Fruit fly (Drosophila melanogaster) whole organism, prepupa: ENCODE data around the gene CG10681.
A peak's percentile ranks its signal among the peaks of the same experiment; 100 is the strongest.

Experiments
- Blimp-1 ChIP-seq: fragments of 200-800 bp; sonication (Bioruptor generic); optimal IDR thresholded peaks from 3 replicates; lab custom pipeline; 2017; ENCODE audit warnings: missing biosample characterization, missing genetic modification characterization, mild to moderate bottlenecking, moderate library complexity, missing genetic modification reagents
- CG10669 ChIP-seq: fragments of 200-800 bp; sonication (Bioruptor generic); optimal IDR thresholded peaks from 3 replicates; lab custom pipeline; 2018; ENCODE audit warnings: missing biosample characterization, mild to moderate bottlenecking, missing genetic modification characterization, moderate library complexity
- CG11294 ChIP-seq: fragments of 200-800 bp; sonication (Bioruptor generic); IDR thresholded peaks from 2 replicates; pipeline ENCODE4 v1.3.6; 2022; ENCODE audit warnings: missing biosample characterization, missing genetic modification characterization
- CG11762 ChIP-seq: fragments of 200-800 bp; sonication (Bioruptor generic); optimal IDR thresholded peaks from 3 replicates; lab custom pipeline; 2016; ENCODE audit warnings: missing biosample characterization, missing genetic modification characterization; ENCODE audit not compliant: insufficient read depth
- CG11902 ChIP-seq: fragments of 200-800 bp; sonication (Bioruptor generic); optimal IDR thresholded peaks from 3 replicates; lab custom pipeline; 2016; ENCODE audit warnings: missing biosample characterization, missing genetic modification characterization
- CG15336 ChIP-seq: fragments of 200-800 bp; sonication (Bioruptor generic); IDR thresholded peaks from 2 replicates; pipeline ENCODE4 v1.3.6; 2022; ENCODE audit warnings: missing biosample characterization, missing genetic modification characterization
- CG1621 ChIP-seq: fragments of 200-800 bp; sonication (Bioruptor generic); optimal IDR thresholded peaks from 3 replicates; lab custom pipeline; 2018; ENCODE audit warnings: missing biosample characterization, mild to moderate bottlenecking, missing genetic modification characterization
- CG16779 ChIP-seq: fragments of 200-800 bp; sonication (Bioruptor generic); optimal IDR thresholded peaks from 3 replicates; lab custom pipeline; 2017; ENCODE audit warnings: missing biosample characterization, mild to moderate bottlenecking, missing genetic modification characterization
- CG3032 ChIP-seq: fragments of 200-800 bp; optimal IDR thresholded peaks from 2 replicates; lab custom pipeline; 2019; ENCODE audit warnings: missing biosample characterization, mild to moderate bottlenecking, missing genetic modification characterization, moderate library complexity
- CG31627 ChIP-seq: fragments of 200-800 bp; sonication (Bioruptor generic); optimal IDR thresholded peaks from 3 replicates; lab custom pipeline; 2016; ENCODE audit warnings: missing biosample characterization, missing genetic modification characterization
- CG32006 ChIP-seq: fragments of 200-800 bp; sonication (Bioruptor generic); optimal IDR thresholded peaks from 3 replicates; lab custom pipeline; 2017; ENCODE audit warnings: missing biosample characterization, mild to moderate bottlenecking, missing genetic modification characterization
- CG34406 ChIP-seq: fragments of 200-800 bp; sonication (Bioruptor generic); optimal IDR thresholded peaks from 3 replicates; lab custom pipeline; 2016; ENCODE audit warnings: missing biosample characterization, missing genetic modification characterization
- CG3919 ChIP-seq: fragments of 200-800 bp; sonication (Bioruptor generic); optimal IDR thresholded peaks from 3 replicates; lab custom pipeline; 2016; ENCODE audit warnings: missing biosample characterization, missing genetic modification characterization
- CG6163 ChIP-seq: fragments of 200-800 bp; sonication (Bioruptor generic); IDR thresholded peaks from 3 replicates; pipeline ENCODE4 v1.3.6; 2022; ENCODE audit warnings: missing biosample characterization, missing genetic modification characterization
- CG6276 ChIP-seq: fragments of 200-800 bp; sonication (Bioruptor generic); optimal IDR thresholded peaks from 2 replicates; lab custom pipeline; 2017; ENCODE audit warnings: missing biosample characterization, mild to moderate bottlenecking, missing genetic modification characterization
- CG6792 ChIP-seq: fragments of 200-800 bp; sonication (Bioruptor generic); optimal IDR thresholded peaks from 3 replicates; lab custom pipeline; 2016; ENCODE audit warnings: missing biosample characterization, missing genetic modification characterization
- CG6808 ChIP-seq: fragments of 200-800 bp; sonication (Bioruptor generic); optimal IDR thresholded peaks from 3 replicates; lab custom pipeline; 2017; ENCODE audit warnings: missing biosample characterization, missing genetic modification characterization, mild to moderate bottlenecking, moderate library complexity, missing genetic modification reagents
- CG6854 ChIP-seq: fragments of 200-800 bp; sonication (Bioruptor generic); optimal IDR thresholded peaks from 2 replicates; lab custom pipeline; 2017; ENCODE audit warnings: missing biosample characterization, mild to moderate bottlenecking, missing genetic modification characterization
- CG8119 ChIP-seq: fragments of 200-800 bp; sonication (Bioruptor generic); IDR thresholded peaks from 3 replicates; pipeline ENCODE4 v1.3.6; 2022; ENCODE audit warnings: missing biosample characterization, missing genetic modification characterization
- CG8319 ChIP-seq: fragments of 200-800 bp; sonication (Bioruptor generic); optimal IDR thresholded peaks from 3 replicates; lab custom pipeline; 2016; ENCODE audit warnings: missing biosample characterization, missing genetic modification characterization
- CG8632 ChIP-seq: fragments of 200-800 bp; sonication (Bioruptor generic); optimal IDR thresholded peaks from 3 replicates; lab custom pipeline; 2016; ENCODE audit warnings: missing biosample characterization, missing genetic modification characterization
- CG9139 ChIP-seq: fragments of 200-800 bp; sonication (Bioruptor generic); optimal IDR thresholded peaks from 3 replicates; lab custom pipeline; 2017; ENCODE audit warnings: missing biosample characterization, mild to moderate bottlenecking, missing genetic modification characterization
- Eip93F ChIP-seq: fragments of 200-800 bp; sonication (Bioruptor generic); optimal IDR thresholded peaks from 2 replicates; lab custom pipeline; 2016; ENCODE audit warnings: missing biosample characterization, mild to moderate bottlenecking, missing genetic modification characterization
- Gug ChIP-seq: fragments of 200-800 bp; sonication (Bioruptor generic); IDR thresholded peaks from 2 replicates; pipeline ENCODE4 v1.3.6; 2022; ENCODE audit warnings: missing biosample characterization, missing genetic modification characterization
- Hr38 ChIP-seq: sonication (Bioruptor generic); optimal IDR thresholded peaks from 2 replicates; lab custom pipeline; 2016; ENCODE audit warnings: missing biosample characterization, missing genetic modification characterization
- Hr4 ChIP-seq: fragments of 200-800 bp; sonication (Bioruptor generic); optimal IDR thresholded peaks from 3 replicates; lab custom pipeline; 2016; ENCODE audit warnings: missing biosample characterization, missing genetic modification characterization
- Met ChIP-seq: fragments of 200-800 bp; sonication (Bioruptor generic); optimal IDR thresholded peaks from 3 replicates; lab custom pipeline; 2016; ENCODE audit warnings: missing biosample characterization, missing genetic modification characterization
- OdsH ChIP-seq: fragments of 200-800 bp; sonication (Bioruptor generic); optimal IDR thresholded peaks from 3 replicates; lab custom pipeline; 2016; ENCODE audit warnings: missing biosample characterization, missing genetic modification characterization
- Smox ChIP-seq: fragments of 200-800 bp; sonication (Bioruptor generic); optimal IDR thresholded peaks from 3 replicates; lab custom pipeline; 2016; ENCODE audit warnings: missing biosample characterization, missing genetic modification characterization
- Sox102F ChIP-seq: fragments of 200-800 bp; sonication (Bioruptor generic); optimal IDR thresholded peaks from 2 replicates; lab custom pipeline; 2016; ENCODE audit warnings: missing biosample characterization, mild to moderate bottlenecking, missing genetic modification characterization
- Sox15 ChIP-seq: fragments of 200-800 bp; sonication (Bioruptor generic); optimal IDR thresholded peaks from 3 replicates; lab custom pipeline; 2016; ENCODE audit warnings: missing biosample characterization, missing genetic modification characterization
- acj6 ChIP-seq: fragments of 200-800 bp; sonication (Bioruptor generic); optimal IDR thresholded peaks from 3 replicates; lab custom pipeline; 2016; ENCODE audit warnings: missing biosample characterization, missing genetic modification characterization
- cyc ChIP-seq: fragments of 200-800 bp; sonication (Bioruptor generic); optimal IDR thresholded peaks from 3 replicates; lab custom pipeline; 2016; ENCODE audit warnings: missing biosample characterization, missing genetic modification characterization
- dsx ChIP-seq: fragments of 200-800 bp; optimal IDR thresholded peaks from 3 replicates; lab custom pipeline; 2019; ENCODE audit warnings: missing biosample characterization, mild to moderate bottlenecking, missing genetic modification characterization, moderate library complexity; ENCODE audit not compliant: poor library complexity, severe bottlenecking
- eg ChIP-seq: fragments of 200-800 bp; sonication (Bioruptor generic); IDR thresholded peaks from 3 replicates; pipeline ENCODE4 v1.3.6; 2022; ENCODE audit warnings: missing biosample characterization, missing genetic modification characterization
- esn ChIP-seq: fragments of 200-800 bp; sonication (Bioruptor generic); optimal IDR thresholded peaks from 2 replicates; lab custom pipeline; 2016; ENCODE audit warnings: missing biosample characterization, mild to moderate bottlenecking, missing genetic modification characterization, moderate library complexity
- fd59A ChIP-seq: fragments of 200-800 bp; sonication (Bioruptor generic); optimal IDR thresholded peaks from 2 replicates; lab custom pipeline; 2017; ENCODE audit warnings: missing biosample characterization, mild to moderate bottlenecking, missing genetic modification characterization, missing genetic modification reagents
- fd85E ChIP-seq: fragments of 200-800 bp; sonication (Bioruptor generic); optimal IDR thresholded peaks from 3 replicates; lab custom pipeline; 2016; ENCODE audit warnings: missing biosample characterization, missing genetic modification characterization
- lz ChIP-seq: fragments of 200-800 bp; sonication (Bioruptor generic); optimal IDR thresholded peaks from 3 replicates; lab custom pipeline; 2016; ENCODE audit warnings: missing biosample characterization, missing genetic modification characterization
- net ChIP-seq: fragments of 200-800 bp; sonication (Bioruptor generic); optimal IDR thresholded peaks from 3 replicates; lab custom pipeline; 2016; ENCODE audit warnings: missing biosample characterization, missing genetic modification characterization
- pdm3 ChIP-seq: fragments of 200-800 bp; sonication (Bioruptor generic); optimal IDR thresholded peaks from 3 replicates; lab custom pipeline; 2016; ENCODE audit warnings: missing biosample characterization, missing genetic modification characterization
- spab ChIP-seq: fragments of 200-800 bp; sonication (Bioruptor generic); optimal IDR thresholded peaks from 2 replicates; lab custom pipeline; 2017; ENCODE audit warnings: missing biosample characterization, mild to moderate bottlenecking, missing genetic modification characterization, missing genetic modification reagents
- ss ChIP-seq, 2 experiments: fragments of 200-800 bp; sonication (Bioruptor generic); optimal IDR thresholded peaks; 2 replicates in 1 of 2; 3 replicates in 1 of 2; lab custom pipeline; 2017 to 2018; ENCODE audit warnings: mild to moderate bottlenecking in 2 of 2, missing biosample characterization in 2 of 2, missing genetic modification characterization in 2 of 2, moderate library complexity in 1 of 2
- svp ChIP-seq: fragments of 200-800 bp; sonication (Bioruptor generic); peaks from one replicate; lab custom pipeline; 2016; ENCODE audit warnings: missing biosample characterization, missing genetic modification characterization
- topi ChIP-seq: fragments of 200-800 bp; sonication (Bioruptor generic); optimal IDR thresholded peaks from 3 replicates; lab custom pipeline; 2016; ENCODE audit warnings: missing biosample characterization, missing genetic modification characterization
- vri ChIP-seq: fragments of 200-800 bp; sonication (Bioruptor generic); optimal IDR thresholded peaks from 3 replicates; lab custom pipeline; 2016; ENCODE audit warnings: missing biosample characterization, mild to moderate bottlenecking, missing genetic modification characterization

The CG10681 gene

dm6 chr3L:12514762-12515215 lies 13.5 kb downstream of the CG10681 start, which contains the start of the genes sti and tral (continued):
- TF ChIP-seq CG11294 (GFP tag; lab: Robert Waterston, UW) (peak; percentile 27; the same call in 1 of the 2 replicates), CG8319 (GFP tag; lab: Kevin White, UChicago) (peak; percentile 84), CG6854 (GFP tag; lab: Kevin White, UChicago) (peak; percentile 44), OdsH (GFP tag; lab: Kevin White, UChicago) (peak; percentile 87), CG8632 (GFP tag; lab: Kevin White, UChicago) (peak; percentile 69), svp (GFP tag; lab: Kevin White, UChicago) (no peak), CG6792 (peak; percentile 82), cyc (GFP tag; lab: Kevin White, UChicago) (peak; percentile 90), CG8119 (0 out of 3 replicates have a peak, but pooled peaks have one; percentile 15), CG34406 (GFP tag; lab: Kevin White, UChicago) (peak; percentile 75), CG31627 (GFP tag; lab: Kevin White, UChicago) (peak; percentile 93), CG9139 (GFP tag; lab: Kevin White, UChicago) (peak; percentile 29), lz (GFP tag; lab: Kevin White, UChicago) (peak; percentile 92), eg (GFP tag; lab: Robert Waterston, UW) (peak; percentile 69), CG3919 (GFP tag; lab: Kevin White, UChicago) (peak; percentile 89), spab (GFP tag; lab: Kevin White, UChicago) (no peak), dsx (no peak), Gug (peak; percentile 70), CG11902 (peak; percentile 82), fd59A (GFP tag; lab: Kevin White, UChicago) (peak; percentile 53), CG10669 (no peak), Met (peak; percentile 87), CG6808 (GFP tag; lab: Kevin White, UChicago) (peak; percentile 35), CG6276 (GFP tag; lab: Kevin White, UChicago) (no peak), fd85E (GFP tag; lab: Kevin White, UChicago) (peak; percentile 54), Eip93F (peak; percentile 22), CG15336 (GFP tag; lab: Robert Waterston, UW) (no peak; the same call in 1 of the 2 replicates), CG3032 (tag; lab: Kevin White, UChicago) (peak; percentile 71), net (no peak), Sox15 (GFP tag; lab: Kevin White, UChicago) (peak; percentile 82), ss (GFP tag; optimal IDR thresholded peaks at IDR 0.05; lab: Kevin White, UChicago) (peak in 1 of 2 experiments; percentile 58), CG1621 (tag; lab: Kevin White, UChicago) (peak; percentile 62), Hr4 (GFP tag; lab: Kevin White, UChicago) (peak; percentile 90)

- TF ChIP-seq CG3032 (tag; lab: Kevin White, UChicago) = peak; percentile 43
- TF ChIP-seq spab (GFP tag; lab: Kevin White, UChicago) = peak; percentile 77
- peak; percentile 29 for TF ChIP-seq CG34406 (GFP tag; lab: Kevin White, UChicago)
- no peak for TF ChIP-seq CG3919 (GFP tag; lab: Kevin White, UChicago)
- peak; percentile 87 for TF ChIP-seq CG15336 (GFP tag; lab: Robert Waterston, UW)
- TF ChIP-seq vri (GFP tag; lab: Kevin White, UChicago) = peak; percentile 53
- peak; percentile 56 for TF ChIP-seq CG32006 (GFP tag; lab: Kevin White, UChicago)
- peak; percentile 64 for TF ChIP-seq CG1621 (tag; lab: Kevin White, UChicago)
- no peak for TF ChIP-seq OdsH (GFP tag; lab: Kevin White, UChicago)
- TF ChIP-seq CG11902 = no peak
- TF ChIP-seq Hr38 = no peak
- TF ChIP-seq ss (GFP tag; optimal IDR thresholded peaks at IDR 0.05; lab: Kevin White, UChicago) = peak; percentile 89 to 90
- peak; percentile 12 for TF ChIP-seq pdm3
- no peak for TF ChIP-seq esn (GFP tag; lab: Kevin White, UChicago)
- TF ChIP-seq CG8632 (GFP tag; lab: Kevin White, UChicago) = no peak
- no peak for TF ChIP-seq topi
- TF ChIP-seq acj6 (GFP tag; lab: Kevin White, UChicago) = no peak
- no peak for TF ChIP-seq Eip93F
- TF ChIP-seq Gug = no peak; the same call in 1 of the 2 replicates
- TF ChIP-seq CG11294 (GFP tag; lab: Robert Waterston, UW) = no peak; the same call in 1 of the 2 replicates
- no peak for TF ChIP-seq CG11762 (GFP tag; lab: Kevin White, UChicago)
- TF ChIP-seq CG8319 (GFP tag; lab: Kevin White, UChicago) = peak; percentile 1
- TF ChIP-seq CG9139 (GFP tag; lab: Kevin White, UChicago) = peak; percentile 84
- peak; percentile 93 for TF ChIP-seq CG16779 (tag; lab: Kevin White, UChicago)
- TF ChIP-seq CG6163 = peak; percentile 82
- no peak for TF ChIP-seq lz (GFP tag; lab: Kevin White, UChicago)
- TF ChIP-seq CG6276 (GFP tag; lab: Kevin White, UChicago) = peak; percentile 97
- no peak for TF ChIP-seq Blimp-1 (GFP tag; lab: Kevin White, UChicago)
- no peak for TF ChIP-seq Smox (GFP tag; lab: Kevin White, UChicago)
- TF ChIP-seq Sox102F = no peak
Observed at dm6 chr3L:12515691-12516455, 14.6 kb downstream of the CG10681 start.
